Fruit fly (Drosophila melanogaster): ENCODE measurements around the gene CG15258.
A peak's percentile ranks its signal among the peaks of the same experiment; 100 is the strongest.

Gene CG15258

dm6 chr2L:15324103-15324840 lies 37.2 kb downstream of the CG15258 start (continued):
- TF ChIP-seq YL-1 (GFP tag; optimal IDR thresholded peaks at IDR 0.05): no peak
- TF ChIP-seq Neu2 (GFP tag; optimal IDR thresholded peaks at IDR 0.05; ENCODE audit: borderline replicate concordance): no peak
- TF ChIP-seq CG13287 (GFP tag; IDR thresholded peaks at IDR 0.05; ENCODE audit: partially characterized antibody): no peak
- peak; percentile 100 for TF ChIP-seq zen (tag; optimal IDR thresholded peaks at IDR 0.05)
- peak; percentile 2 for TF ChIP-seq gcm (GFP tag; optimal IDR thresholded peaks at IDR 0.05)
- peak; percentile 52 for TF ChIP-seq dmrt11E (tag; optimal IDR thresholded peaks at IDR 0.05)
- no peak for TF ChIP-seq PHDP (tag; optimal IDR thresholded peaks at IDR 0.05)
- no peak for TF ChIP-seq mld (GFP tag; IDR thresholded peaks at IDR 0.05; ENCODE audit: partially characterized antibody)
- TF ChIP-seq gsb-n (tag; optimal IDR thresholded peaks at IDR 0.05): peak; percentile 36
- TF ChIP-seq CG3281 (GFP tag; optimal IDR thresholded peaks at IDR 0.05): no peak
- TF ChIP-seq CG18599 (GFP tag; optimal IDR thresholded peaks at IDR 0.05): no peak
- TF ChIP-seq CG3995 (GFP tag; optimal IDR thresholded peaks at IDR 0.05): no peak
- peak; percentile 51 for TF ChIP-seq Xrp1 (GFP tag; IDR thresholded peaks at IDR 0.05)
- TF ChIP-seq slp2 (GFP tag; optimal IDR thresholded peaks at IDR 0.05): no peak
- no peak for TF ChIP-seq CG32532 (GFP tag; IDR thresholded peaks at IDR 0.05)

- TF ChIP-seq D (optimal IDR thresholded peaks at IDR 0.05): peak; percentile 95
- no peak for TF ChIP-seq D (GFP tag; optimal IDR thresholded peaks at IDR 0.05)
- TF ChIP-seq Stat92E (GFP tag; optimal IDR thresholded peaks at IDR 0.05): peak in 1 of 3 experiments; percentile 4
- no peak for TF ChIP-seq Ssrp (tag; optimal IDR thresholded peaks at IDR 0.05)
- TF ChIP-seq zen (tag; optimal IDR thresholded peaks at IDR 0.05): peak; percentile 84
Measured at dm6 chr2L:15323196-15323595, 38.2 kb downstream of the CG15258 start.

dm6 chr2L:15321408-15321807 lies 40.0 kb downstream of the CG15258 start:
- TF ChIP-seq Stat92E (GFP tag; optimal IDR thresholded peaks at IDR 0.05): no peak
- no peak for TF ChIP-seq prd (optimal IDR thresholded peaks at IDR 0.05)
- TF ChIP-seq prd (GFP tag; IDR thresholded peaks at IDR 0.05): no peak
- no peak for TF ChIP-seq CG4328 (GFP tag; optimal IDR thresholded peaks at IDR 0.05)
- peak; percentile 2 for TF ChIP-seq sens (GFP tag)
- no peak for TF ChIP-seq B-H2 (GFP tag; optimal IDR thresholded peaks at IDR 0.05)
- TF ChIP-seq CG18619 (GFP tag; optimal IDR thresholded peaks at IDR 0.05): no peak
- TF ChIP-seq grau (tag; optimal IDR thresholded peaks at IDR 0.05): peak; percentile 37
- TF ChIP-seq CG14860 (GFP tag; IDR thresholded peaks at IDR 0.05; ENCODE audit: partially characterized antibody): no peak

dm6 chr2L:15319874-15320273 lies 41.6 kb downstream of the CG15258 start:
- TF ChIP-seq Hmx (GFP tag; optimal IDR thresholded peaks at IDR 0.05) (no peak), cg (GFP tag; optimal IDR thresholded peaks at IDR 0.05) (peak; percentile 9), CG15479 (GFP tag; optimal IDR thresholded peaks at IDR 0.05) (peak; percentile 25), PHDP (tag; optimal IDR thresholded peaks at IDR 0.05) (no peak), kni (GFP tag; optimal IDR thresholded peaks at IDR 0.05) (peak; percentile 62), D (optimal IDR thresholded peaks at IDR 0.05) (peak; percentile 7), D (GFP tag; optimal IDR thresholded peaks at IDR 0.05) (no peak), cad (GFP tag; optimal IDR thresholded peaks at IDR 0.05) (peak; percentile 7), tll (GFP tag; optimal IDR thresholded peaks at IDR 0.05) (peak in 1 of 2 experiments; percentile 97), zen (tag; optimal IDR thresholded peaks at IDR 0.05) (peak; percentile 94), Hr3 (GFP tag; optimal IDR thresholded peaks at IDR 0.05) (no peak), otp (GFP tag; IDR thresholded peaks at IDR 0.05) (no peak)
